Worm (Caenorhabditis elegans) whole organism, midembryonic: ENCODE measurements around the gene F26F2.10.

ENCODE experiments used
- cog-1 ChIP-seq: sonication (generic microtip); optimal IDR thresholded peaks from 2 replicates; lab custom pipeline; 2016; ENCODE audit warnings: missing genetic modification characterization, missing compliant biosample characterization
- med-1 ChIP-seq: sonication (generic microtip); optimal IDR thresholded peaks from 2 replicates; lab custom pipeline; 2017; ENCODE audit warnings: missing genetic modification characterization, mild to moderate bottlenecking, missing compliant biosample characterization, antibody characterized with exemption, missing genetic modification reagents; ENCODE audit not compliant: insufficient read depth
- tab-1 ChIP-seq: fragments of 200-800 bp; sonication (Bioruptor generic); IDR thresholded peaks from 2 replicates; pipeline ENCODE4 v1.3.6; 2022; ENCODE audit warnings: missing genetic modification characterization, missing compliant biosample characterization
- ztf-29 ChIP-seq: fragments of 200-800 bp; sonication (Bioruptor generic); IDR thresholded peaks from 2 replicates; pipeline ENCODE4 v1.3.6; 2022; ENCODE audit warnings: missing genetic modification reagents, missing genetic modification characterization, missing compliant biosample characterization

DNA sequence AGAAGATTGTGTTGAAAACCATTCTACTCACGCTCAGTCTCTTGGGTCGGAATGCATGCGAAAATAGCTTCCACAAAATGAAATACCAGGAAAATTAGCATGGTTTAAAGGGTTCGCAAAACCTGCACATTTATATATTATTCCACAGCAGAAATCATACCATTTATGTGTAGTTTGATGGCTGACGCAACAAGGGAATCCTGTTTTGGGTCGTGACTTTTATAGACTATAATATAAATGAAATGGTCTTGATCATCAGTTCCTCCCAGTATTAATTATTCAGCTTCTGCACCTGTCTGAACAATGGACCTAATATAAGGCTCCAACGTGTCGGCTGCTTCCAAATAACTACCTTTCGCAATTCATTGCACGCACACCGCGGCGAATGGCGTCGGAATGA lies 28.4 kb upstream of the F26F2.10 start, which contains the start of gene F46B3.8:
- TF ChIP-seq cog-1 (tag; lab: Kevin White, UChicago) (no peak), med-1 (GFP tag; lab: Kevin White, UChicago) (no peak), ztf-29 (GFP tag; lab: Robert Waterston, UW) (no peak), tab-1 (no peak)
